Worm (Caenorhabditis elegans): ENCODE data around the gene T08G5.1.
"Not testable (repeated sequence)": the region's sequence is repeated elsewhere in the genome, so short reads cannot be mapped to it uniquely, and the experiment has no call there.

The T08G5.1 gene

DNA sequence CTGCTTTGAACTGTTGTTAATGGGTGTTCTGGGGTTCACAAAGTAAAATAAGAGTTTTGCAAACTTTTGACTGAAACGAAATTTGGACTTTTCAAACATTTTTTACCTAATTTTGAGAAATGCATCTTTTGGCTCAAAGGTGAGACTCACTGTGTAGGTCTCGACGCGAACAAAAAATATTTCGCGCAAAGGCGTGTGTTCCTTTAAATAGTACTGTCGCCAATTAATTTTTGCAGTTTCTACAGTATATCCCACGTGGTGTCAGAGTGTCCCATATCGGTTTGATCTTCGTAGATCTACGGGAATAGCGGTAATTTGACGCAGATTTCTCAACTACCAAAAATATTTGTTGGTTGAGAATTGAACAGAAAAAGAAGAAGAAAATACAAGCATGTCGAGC, 4.9 kb upstream of the T08G5.1 start:
- TF ChIP-seq unc-62 (GFP tag; optimal IDR thresholded peaks at IDR 0.05), result no peak

DNA sequence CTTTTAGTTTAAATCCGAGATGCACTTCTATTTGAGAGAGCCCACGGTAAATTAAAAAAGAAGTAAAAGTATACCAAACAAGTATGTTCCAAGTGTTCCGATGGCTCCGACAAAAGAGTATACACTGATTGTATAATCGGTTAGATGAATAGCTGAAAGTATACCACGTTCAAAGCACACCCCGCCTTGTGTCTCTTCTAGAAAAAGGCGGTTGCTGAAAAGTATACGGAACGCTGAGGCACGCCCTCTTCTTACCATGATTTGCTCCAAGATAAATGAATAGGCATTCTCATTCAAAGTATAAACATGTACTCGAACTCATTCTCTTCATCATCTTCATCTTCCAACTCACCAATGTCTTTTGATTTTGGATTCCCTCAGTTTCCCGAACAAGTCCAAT, 4.2 kb upstream of the T08G5.1 start, which contains the start of gene end-3:
Gene end-3 (plus strand): TSS at position 301 of the 400 bp plus-strand sequence.
- TF ChIP-seq unc-62 (GFP tag; optimal IDR thresholded peaks at IDR 0.05), result no peak

DNA sequence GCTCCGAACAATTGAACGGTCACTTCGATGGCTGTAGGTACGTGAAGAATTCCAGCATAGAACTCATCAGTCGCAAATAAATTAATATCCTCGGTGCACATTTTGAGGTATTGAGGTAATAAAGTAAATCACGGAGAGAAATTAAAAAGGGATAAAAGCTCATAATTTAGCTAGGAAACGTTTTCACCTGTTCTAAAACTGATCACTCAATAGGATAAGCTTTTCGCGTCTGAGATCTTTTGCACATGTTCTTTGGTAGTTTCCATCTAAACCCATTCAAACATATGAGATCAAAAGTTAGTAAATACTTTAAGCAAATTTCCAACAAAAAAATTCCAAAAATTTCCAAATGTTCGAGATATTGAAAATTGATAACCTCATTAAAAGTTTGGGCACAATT, 1.1 kb upstream of the T08G5.1 start, which contains the start of gene srh-308:
Gene srh-308 (minus strand): TSS at position 101 of the 400 bp plus-strand sequence.
- TF ChIP-seq unc-62 (GFP tag; optimal IDR thresholded peaks at IDR 0.05), result no peak

DNA sequence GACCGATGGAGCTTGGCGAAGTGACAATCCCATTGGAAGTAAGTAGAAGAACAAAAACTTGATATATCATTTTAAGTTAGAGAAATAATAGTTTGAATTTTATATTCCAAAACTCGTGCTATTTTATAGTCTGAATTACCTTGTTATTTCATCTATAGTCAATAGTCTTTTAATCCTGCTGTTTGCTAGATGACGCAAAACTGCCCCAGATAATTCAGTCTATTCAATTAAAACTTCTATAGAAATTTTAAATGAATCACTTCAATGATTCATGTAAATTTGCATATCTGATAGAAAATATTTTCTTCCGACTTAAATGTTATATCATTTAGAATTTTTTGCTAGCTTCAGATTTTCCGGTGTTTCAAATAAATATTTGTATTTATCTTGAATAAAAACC, 4.5 kb downstream of the T08G5.1 start, which contains the start of gene T08G5.15:
Gene T08G5.15 (minus strand): TSS at position 101 of the 400 bp plus-strand sequence.
- no peak for TF ChIP-seq unc-62 (GFP tag; optimal IDR thresholded peaks at IDR 0.05)

DNA sequence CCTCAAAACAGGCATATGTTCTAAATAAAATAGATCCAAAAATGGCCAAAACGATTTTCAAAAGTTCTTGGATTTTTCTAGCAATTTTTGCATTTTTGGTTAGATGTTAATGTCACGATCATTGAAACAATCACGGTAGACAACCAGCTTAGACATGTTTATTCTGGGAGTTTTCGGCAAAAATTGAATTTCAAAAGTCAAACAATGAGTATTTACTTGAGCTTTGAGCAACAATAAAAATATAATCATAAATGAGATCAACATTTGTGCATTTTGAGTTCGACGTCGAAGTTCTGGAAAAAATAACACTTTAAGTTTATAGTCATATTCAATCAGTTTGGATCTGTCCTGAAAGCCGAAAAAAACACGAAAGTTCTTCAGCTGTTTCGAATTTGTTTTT, 7.6 kb downstream of the T08G5.1 start, which contains the start of gene T08G5.2:
Gene T08G5.2 (minus strand): TSS at position 101 of the 400 bp plus-strand sequence.
- no peak for TF ChIP-seq unc-62 (GFP tag; optimal IDR thresholded peaks at IDR 0.05)

DNA sequence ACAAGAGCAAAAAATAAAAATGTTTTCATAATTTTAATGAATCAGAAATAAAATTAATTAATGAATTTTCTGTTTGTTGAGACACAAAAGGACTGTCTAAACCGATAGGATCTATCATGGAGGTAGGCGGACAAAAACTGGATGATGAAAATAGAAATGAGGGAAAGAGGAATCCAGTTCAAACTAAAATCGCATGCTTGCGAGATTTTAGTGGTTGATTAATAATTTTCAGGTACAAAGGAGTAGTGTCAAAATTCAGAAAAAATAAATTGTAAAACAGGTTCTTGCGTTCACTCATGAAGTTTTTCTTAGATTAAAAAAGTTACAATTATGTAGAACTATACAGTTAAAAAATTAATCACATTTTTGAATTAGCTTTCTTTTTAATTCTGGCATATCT, 8.8 kb downstream of the T08G5.1 start, which contains the start of gene T08G5.3:
Gene T08G5.3 (minus strand): TSS at position 101 of the 400 bp plus-strand sequence.
- TF ChIP-seq unc-62 (GFP tag; optimal IDR thresholded peaks at IDR 0.05), result no peak

DNA sequence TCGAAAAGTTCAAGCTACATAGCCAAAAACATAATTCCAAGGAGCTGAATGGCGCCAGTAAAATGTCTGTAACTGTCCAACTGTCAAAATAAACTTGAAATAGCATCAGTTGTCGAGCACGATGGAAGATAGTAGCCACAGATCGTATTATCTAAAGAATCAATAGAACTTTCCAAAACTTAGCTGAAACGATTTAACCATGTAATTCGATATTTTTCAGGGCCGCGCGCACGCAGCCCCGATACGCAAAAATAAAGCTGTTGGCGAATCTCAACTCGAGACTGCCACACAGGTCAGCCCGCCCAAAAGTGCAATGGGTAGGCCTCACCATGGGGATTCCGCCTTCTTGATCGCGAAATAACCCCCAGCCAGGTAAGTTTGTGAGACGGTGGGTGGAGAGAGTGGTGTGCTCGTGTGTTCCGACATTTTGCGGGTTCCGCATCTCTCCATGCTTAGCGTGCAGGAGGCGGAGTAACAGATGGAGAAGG, 9.7 kb downstream of the T08G5.1 start:
- TF ChIP-seq unc-62 (GFP tag; optimal IDR thresholded peaks at IDR 0.05), result no peak

DNA sequence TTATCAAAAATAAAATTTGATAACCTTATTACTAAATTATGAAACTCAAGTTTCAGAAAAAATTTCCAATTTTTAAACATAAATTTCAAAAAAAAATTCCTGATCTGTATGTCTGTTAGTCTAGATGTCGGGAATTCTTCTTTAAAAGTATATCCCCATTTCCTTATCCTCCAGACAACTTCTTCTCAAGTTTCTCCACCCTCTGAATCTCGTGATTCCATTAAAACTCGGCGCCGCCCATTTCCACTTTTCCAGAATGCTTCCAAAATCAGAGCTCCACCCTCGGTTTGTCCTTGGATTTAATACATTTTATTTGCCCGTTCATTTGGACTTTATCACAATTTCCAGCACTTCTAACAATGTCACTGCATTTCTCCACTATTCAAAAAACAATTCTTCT, 15.1 kb downstream of the T08G5.1 start, which contains the start of gene ins-10:
Gene ins-10 (plus strand): TSS at position 301 of the 400 bp plus-strand sequence.
- TF ChIP-seq unc-62 (GFP tag; optimal IDR thresholded peaks at IDR 0.05), result no peak

DNA sequence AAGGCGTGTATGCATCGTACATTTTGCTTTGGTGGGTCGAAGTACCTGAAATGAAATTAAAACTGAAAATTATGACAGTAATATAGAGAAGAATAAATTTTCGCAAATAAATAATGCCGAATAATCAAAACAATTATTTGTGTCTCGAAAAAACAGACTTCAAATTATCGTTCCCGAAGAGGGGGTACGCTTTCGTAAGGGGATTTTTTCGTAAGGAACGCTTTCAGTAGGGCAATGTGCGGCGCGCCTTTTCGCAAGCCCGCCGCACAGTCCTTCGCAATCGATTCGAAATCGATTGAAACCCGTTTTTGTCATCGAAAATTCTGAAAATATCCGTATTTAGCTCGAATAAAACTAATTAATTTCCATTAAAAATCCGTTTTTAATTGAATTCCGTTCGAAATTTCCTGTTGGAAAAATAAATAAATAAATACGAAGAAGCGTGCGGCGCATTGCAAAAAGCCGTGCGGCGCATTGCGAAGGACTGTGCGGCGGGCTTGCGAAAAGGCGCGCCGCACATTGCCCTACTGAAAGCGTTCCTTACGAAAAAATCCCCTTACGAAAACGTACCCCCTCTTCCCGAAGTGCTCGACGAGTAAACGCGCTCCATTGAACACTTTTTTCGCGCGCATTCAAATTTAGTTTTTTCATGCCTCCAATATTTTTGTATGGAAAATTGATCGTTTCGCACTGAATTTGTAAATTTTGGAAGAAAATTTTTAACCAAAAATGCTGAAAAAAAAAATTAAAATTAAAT, 19.9 kb downstream of the T08G5.1 start, which contains the start of gene vps-39:
Gene vps-39 (minus strand): TSS at position 51 of the 757 bp plus-strand sequence.
- TF ChIP-seq unc-62 (GFP tag; optimal IDR thresholded peaks at IDR 0.05), result not testable (repeated sequence)

DNA sequence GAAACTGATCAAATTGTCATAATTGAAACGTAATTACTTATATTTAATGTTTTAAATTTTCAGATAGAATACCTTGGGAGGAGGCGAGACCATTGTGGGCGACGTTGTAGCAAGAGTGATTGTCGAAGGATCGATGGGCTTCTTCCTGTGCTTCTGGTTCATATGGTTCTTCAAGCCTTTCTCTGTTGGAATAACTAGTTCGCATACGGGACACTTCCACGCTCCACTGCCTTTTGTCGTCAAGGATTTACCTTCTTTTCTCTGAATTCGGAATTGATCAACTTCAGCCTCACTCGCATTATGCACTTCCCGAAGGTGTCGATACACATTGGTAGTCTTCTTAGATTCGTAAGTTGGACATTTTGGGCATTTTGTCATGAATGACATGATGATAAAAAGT, 30.7 kb downstream of the T08G5.1 start, which contains the start of gene F58D12.1:
Gene F58D12.1 (plus strand): TSS at position 301 of the 400 bp plus-strand sequence.
- not testable (repeated sequence) for TF ChIP-seq unc-62 (GFP tag; optimal IDR thresholded peaks at IDR 0.05)

DNA sequence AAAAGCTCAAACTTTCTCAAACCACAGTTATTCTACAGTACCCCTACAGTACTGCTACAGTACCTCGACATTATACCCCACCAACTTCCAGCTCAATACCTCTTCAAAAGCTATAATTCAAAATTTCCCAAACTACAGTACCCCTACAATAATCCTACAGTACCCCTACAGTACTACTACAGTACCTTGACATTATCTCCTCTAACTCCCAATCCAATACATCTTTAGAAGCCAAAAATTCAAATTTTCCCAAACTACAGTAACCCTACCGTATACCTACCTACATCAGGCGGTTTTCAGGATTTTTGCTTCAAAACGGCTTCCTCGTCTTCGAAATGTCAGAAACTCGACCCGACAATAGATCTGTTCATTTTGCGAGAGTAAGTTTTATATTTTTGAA, 39.0 kb downstream of the T08G5.1 start, which contains the start of gene F58D12.3:
Gene F58D12.3 (plus strand): TSS at position 301 of the 400 bp plus-strand sequence.
- no peak for TF ChIP-seq unc-62 (GFP tag; optimal IDR thresholded peaks at IDR 0.05)

DNA sequence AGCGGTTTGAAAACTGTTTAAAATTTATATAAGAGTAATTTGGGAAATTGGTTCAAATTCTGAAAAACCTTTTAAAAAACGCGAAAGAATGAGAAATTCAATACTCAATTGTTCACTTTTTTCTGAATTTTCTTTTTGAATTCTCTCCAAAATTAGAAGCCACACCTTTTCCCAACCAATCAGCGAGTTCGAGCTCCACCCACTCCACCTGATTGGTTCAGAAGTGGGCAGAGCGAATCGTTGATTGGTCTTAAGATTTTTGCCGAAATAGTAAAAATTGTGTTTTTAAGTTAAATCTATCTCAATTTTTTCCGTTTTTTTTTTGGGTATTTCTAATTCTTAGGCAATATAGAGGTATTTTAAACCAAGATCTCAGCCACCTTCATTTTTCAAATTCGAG, 45.4 kb downstream of the T08G5.1 start:
- TF ChIP-seq unc-62 (GFP tag; optimal IDR thresholded peaks at IDR 0.05), result no peak

DNA sequence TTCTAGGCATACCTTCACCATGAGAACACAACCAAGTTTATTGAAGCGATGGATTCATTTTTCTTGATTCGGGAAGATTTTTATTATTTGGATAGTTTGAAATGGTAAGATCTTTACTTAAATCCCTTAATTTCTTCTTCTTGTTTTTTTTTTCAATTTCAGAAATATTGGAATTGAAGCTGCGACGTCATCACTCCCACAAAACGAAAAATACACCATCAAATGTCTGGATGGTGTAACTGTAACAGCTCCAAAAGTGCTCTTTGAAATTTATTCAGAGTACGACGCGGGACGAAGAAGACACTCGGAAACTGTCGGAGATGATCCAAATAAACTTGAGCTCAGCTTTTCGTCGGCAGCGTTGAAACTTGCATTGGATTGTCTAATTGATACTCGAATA, 45.9 kb downstream of the T08G5.1 start, which contains the start of gene D1086.21:
Gene D1086.21 (plus strand): TSS at position 301 of the 400 bp plus-strand sequence.
- no peak for TF ChIP-seq unc-62 (GFP tag; optimal IDR thresholded peaks at IDR 0.05)

DNA sequence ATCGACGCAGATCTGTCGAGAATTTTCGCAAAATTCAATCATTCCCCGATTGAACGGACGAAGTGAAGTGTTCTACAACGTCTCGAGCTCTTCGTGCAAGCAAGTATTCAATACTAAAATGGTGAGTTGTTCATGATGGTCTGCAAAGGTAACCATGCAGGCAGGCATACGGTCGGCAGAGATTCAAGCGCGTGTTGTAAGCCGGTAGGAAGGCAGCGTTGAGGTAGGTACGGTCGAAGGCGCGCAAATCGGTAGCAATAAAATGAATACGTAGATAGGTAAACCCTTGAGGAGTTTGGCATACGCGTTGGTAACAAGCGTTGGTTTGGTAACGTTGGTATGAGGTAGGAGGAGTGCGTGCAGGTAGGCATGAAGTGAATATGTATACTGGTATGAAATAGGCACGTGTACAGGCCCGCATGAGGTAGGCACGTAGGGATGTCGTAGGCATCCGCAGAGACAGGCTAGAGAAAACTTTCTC, 49.3 kb downstream of the T08G5.1 start, which contains the start of gene D1086.17:
Gene D1086.17 (plus strand): TSS at position 51 of the 481 bp plus-strand sequence.
- no peak for TF ChIP-seq unc-62 (GFP tag; optimal IDR thresholded peaks at IDR 0.05)

DNA sequence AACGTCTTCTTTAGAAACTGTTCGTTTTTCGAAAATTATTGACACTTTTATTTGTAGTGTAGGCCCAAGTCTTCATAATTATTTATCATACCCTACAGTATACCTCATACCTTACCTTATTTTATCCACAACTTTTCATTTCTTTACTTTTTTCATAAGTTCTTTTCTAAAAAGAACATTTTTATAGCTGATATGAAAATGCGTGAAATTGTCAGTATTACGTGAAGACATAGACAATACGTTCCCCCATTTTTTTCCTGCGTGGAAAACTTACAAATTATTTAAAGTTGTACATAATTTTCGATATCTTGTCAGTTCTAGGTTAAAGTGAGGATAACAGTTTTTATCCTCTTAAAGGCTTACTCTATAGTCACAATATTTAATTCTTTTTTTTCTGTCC, 51.3 kb downstream of the T08G5.1 start:
- no peak for TF ChIP-seq unc-62 (GFP tag; optimal IDR thresholded peaks at IDR 0.05)

Measured in whole organism, dauer.